Worm (Caenorhabditis elegans): Measurements from ENCODE around the gene C25F9.15.

DNA sequence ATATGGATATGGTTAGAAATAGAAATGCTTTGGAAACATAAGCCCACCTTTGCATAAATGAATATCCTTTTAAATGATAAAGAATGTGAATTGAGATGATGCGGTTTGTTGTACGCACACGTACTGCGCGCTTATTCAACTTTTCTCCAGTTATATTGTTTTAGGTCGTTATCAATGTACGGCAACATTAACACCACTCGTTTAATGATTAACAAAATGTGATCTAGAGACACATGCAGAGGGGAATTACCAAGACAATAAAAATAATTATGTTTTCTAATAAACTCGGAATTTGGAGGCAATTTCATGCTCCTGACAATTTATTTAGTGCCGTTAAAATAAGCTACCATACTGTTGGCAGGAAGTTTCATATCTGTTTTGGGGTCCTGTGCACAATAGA is 27.5 kb downstream of the C25F9.15 start, which contains the start of gene M04C3.1:
- TF ChIP-seq nhr-6 (tag; optimal IDR thresholded peaks at IDR 0.05) (no peak), nhr-28 (tag; optimal IDR thresholded peaks at IDR 0.05) (peak; percentile 49), ces-1 (GFP tag; optimal IDR thresholded peaks at IDR 0.05) (no peak), unc-62 (GFP tag; optimal IDR thresholded peaks at IDR 0.05 in 1 of 2) (no peak), unc-62 (tag; optimal IDR thresholded peaks at IDR 0.05) (no peak)

Data from whole organism, L4 larva.